Worm (Caenorhabditis elegans) whole organism, L4/young adult: ENCODE measurements around the gene F46B3.15.

ENCODE experiments used
- W03F9.2 ChIP-seq: fragments of 150-350 bp; optimal IDR thresholded peaks from 2 replicates; lab custom pipeline; 2014; ENCODE audit warnings: missing biosample characterization, missing genetic modification characterization
- dao-5 ChIP-seq: sonication (generic microtip); optimal IDR thresholded peaks from 2 replicates; lab custom pipeline; 2016; ENCODE audit warnings: missing genotype, missing genetic modification characterization, moderate library complexity, missing compliant biosample characterization
- him-1 ChIP-seq: sonication (generic microtip); optimal IDR thresholded peaks from 2 replicates; lab custom pipeline; 2016; ENCODE audit warnings: missing genotype, missing genetic modification reagents, missing genetic modification characterization, missing compliant biosample characterization

F46B3.15 gene

ce11 chrV:20606617-20607016 is 26.9 kb downstream of the F46B3.15 start, which contains the start of gene F46B3.23:
Gene F46B3.23 (minus strand): TSS chrV:20606717.
- TF ChIP-seq dao-5 (no peak), him-1 (tag; lab: Kevin White, UChicago) (no peak), W03F9.2 (tag; lab: Kevin White, UChicago) (no peak)

DNA sequence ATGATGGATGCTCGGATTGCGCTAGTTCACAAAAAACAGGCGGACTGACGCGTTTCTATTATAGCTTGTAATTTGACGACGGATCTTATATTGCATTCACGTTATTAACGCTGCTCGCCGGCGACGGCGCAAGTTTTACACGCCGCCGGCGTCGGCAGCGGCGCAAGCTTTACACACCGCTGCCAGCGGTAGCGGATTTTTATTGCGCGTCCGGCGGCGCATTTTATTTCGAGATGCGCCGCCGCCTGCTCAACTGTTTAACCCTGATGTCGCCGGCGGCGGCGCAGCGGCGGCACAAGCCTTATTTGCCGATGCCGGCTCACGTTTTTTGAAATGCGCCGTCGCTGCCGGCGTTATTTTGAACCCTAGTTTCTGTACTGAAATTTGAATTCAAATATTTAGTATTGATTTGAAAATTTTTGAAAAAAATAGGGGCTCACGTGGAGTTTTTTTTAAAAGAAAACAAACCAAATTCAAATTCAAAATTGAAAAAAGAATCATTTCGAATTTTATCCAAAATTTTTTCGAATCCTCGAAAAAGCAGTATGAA is 28.8 kb downstream of the F46B3.15 start, which contains the start of gene ttr-57:
ttr-57 (plus strand) TSS at position 500 of the 550 bp plus-strand sequence.
- no peak for TF ChIP-seq W03F9.2 (tag; lab: Kevin White, UChicago)
- TF ChIP-seq dao-5: no peak
- TF ChIP-seq him-1 (tag; lab: Kevin White, UChicago): no peak

DNA sequence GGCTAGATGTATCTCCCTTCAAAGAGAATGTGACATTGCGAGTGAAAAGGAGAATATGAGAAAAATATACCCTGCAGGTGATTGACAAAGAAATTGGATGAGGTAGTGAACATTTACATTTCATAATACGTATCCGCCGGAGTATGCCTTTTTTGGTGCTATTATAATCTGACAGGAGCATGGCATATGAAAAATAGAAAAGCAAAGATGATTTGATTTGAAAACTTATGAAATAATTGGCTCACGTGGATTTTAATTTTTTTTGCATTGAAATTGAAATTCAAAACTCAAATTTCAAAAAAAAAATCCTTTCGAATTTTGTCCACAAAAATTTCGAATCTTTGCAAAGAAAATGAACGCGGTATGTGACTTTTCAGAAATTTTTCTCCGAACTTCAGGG is 30.5 kb downstream of the F46B3.15 start, which contains the start of gene ttr-11:
ttr-11 (plus strand) TSS at position 301 of the 400 bp plus-strand sequence.
- TF ChIP-seq dao-5 (no peak), W03F9.2 (tag; lab: Kevin White, UChicago) (no peak), him-1 (tag; lab: Kevin White, UChicago) (no peak)

DNA sequence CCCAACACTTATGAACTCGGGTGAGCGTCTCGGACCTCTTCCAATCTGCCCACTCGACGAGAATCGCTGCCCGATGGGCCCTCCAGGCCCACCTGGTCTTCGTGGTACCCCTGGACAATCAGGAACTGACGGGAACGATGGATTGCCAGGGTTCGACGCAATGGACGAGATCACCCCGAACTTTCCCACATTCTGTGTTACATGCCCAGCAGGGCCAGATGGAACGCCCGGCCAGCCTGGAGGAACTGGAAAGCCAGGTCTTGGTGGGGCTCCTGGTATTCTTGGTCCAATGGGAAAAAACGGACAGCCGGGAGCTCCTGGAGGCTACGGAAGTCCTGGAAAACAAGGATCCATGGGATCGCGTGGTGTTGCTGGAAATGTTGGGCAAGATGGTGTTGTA is 32.8 kb downstream of the F46B3.15 start:
- TF ChIP-seq dao-5 (no peak), him-1 (tag; lab: Kevin White, UChicago) (no peak), W03F9.2 (tag; lab: Kevin White, UChicago) (no peak)

ce11 chrV:20599795-20600194 is 33.7 kb downstream of the F46B3.15 start, which contains the start of gene col-163:
Gene col-163 (plus strand): TSS chrV:20600095.
- TF ChIP-seq W03F9.2 (tag; lab: Kevin White, UChicago): no peak

DNA sequence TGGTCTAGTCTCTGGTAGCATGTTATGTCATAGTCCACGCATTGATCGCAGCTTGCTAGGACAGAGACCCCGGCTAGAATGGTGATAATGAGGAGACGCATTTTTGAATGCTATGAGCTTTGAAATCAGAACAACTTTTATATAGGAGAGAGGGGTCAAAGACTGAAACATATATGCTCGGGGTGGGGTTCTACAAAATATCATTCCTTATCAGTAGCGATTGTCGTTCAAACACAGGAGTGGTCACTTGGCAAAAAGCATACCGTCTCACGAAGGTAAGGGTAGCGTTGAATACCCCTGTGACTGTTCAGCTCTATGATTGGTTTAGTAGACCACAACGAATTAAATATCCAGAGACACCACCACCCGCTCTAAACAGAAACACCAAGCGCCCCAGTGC is 36.4 kb downstream of the F46B3.15 start, which contains the start of gene F46B3.1:
F46B3.1 (minus strand) TSS at position 101 of the 400 bp plus-strand sequence.
- TF ChIP-seq him-1 (tag; lab: Kevin White, UChicago) (no peak), dao-5 (no peak), W03F9.2 (tag; lab: Kevin White, UChicago) (no peak)

DNA sequence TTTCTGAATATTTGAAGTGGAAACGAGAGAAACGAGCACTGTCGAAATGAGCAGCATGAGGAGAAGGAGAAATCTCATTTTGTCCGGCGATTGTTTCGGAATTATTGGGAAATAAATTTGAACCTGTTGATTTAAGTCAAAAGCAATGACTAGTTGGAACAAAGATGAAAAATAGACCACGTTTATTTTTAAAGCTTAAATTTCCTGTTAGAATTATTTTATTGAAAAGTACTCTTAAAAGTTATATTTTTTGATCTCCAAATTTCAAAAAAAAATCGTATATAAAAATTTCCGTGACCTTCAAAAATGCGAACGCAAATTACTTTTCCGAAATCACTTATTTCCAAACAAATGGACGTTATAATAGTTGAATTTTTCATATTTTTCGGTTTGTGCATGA is 37.9 kb downstream of the F46B3.15 start, which contains the start of gene F26F2.11:
F26F2.11 (minus strand) TSS at position 101 of the 400 bp plus-strand sequence.
- TF ChIP-seq him-1 (tag; lab: Kevin White, UChicago) (no peak), W03F9.2 (tag; lab: Kevin White, UChicago) (no peak), dao-5 (no peak)

- TF ChIP-seq him-1 (tag; lab: Kevin White, UChicago) (no peak), dao-5 (no peak), W03F9.2 (tag; lab: Kevin White, UChicago) (no peak)
Observed at ce11 chrV:20594746-20595145, 38.8 kb downstream of the F46B3.15 start, which contains the start of gene F26F2.10. Gene F26F2.10 (minus strand): TSS chrV:20594846.
